Fruit fly (Drosophila melanogaster) whole organism, embryonic: ENCODE data around the gene CG2854.
A peak's percentile ranks its signal among the peaks of the same experiment; 100 is the strongest.

Experiments used
- Ada2b ChIP-seq: fragments of 200-800 bp; sonication (Bioruptor generic); IDR thresholded peaks from 2 replicates; pipeline ENCODE4 v1.3.6; 2022; ENCODE audit warnings: missing biosample characterization, missing genetic modification characterization
- Bdp1 ChIP-seq: fragments of 200-800 bp; sonication (Bioruptor generic); optimal IDR thresholded peaks from 3 replicates; lab custom pipeline; 2016; ENCODE audit warnings: missing biosample characterization, missing genetic modification characterization
- Bteb2 ChIP-seq: fragments of 200-800 bp; sonication (Bioruptor generic); optimal IDR thresholded peaks from 2 replicates; lab custom pipeline; 2016; ENCODE audit warnings: missing biosample characterization, missing genetic modification characterization
- CG12236 ChIP-seq: fragments of 200-800 bp; sonication (Bioruptor generic); optimal IDR thresholded peaks from 2 replicates; lab custom pipeline; 2016; ENCODE audit warnings: missing biosample characterization, missing genetic modification characterization
- CG1529 ChIP-seq: fragments of 200-800 bp; sonication (Bioruptor generic); optimal IDR thresholded peaks from 3 replicates; lab custom pipeline; 2018; ENCODE audit warnings: missing biosample characterization, missing genetic modification characterization
- CG16813 ChIP-seq: fragments of 200-800 bp; sonication (Bioruptor generic); IDR thresholded peaks from 3 replicates; pipeline ENCODE4 v1.3.6; 2022; ENCODE audit warnings: missing biosample characterization, missing genetic modification characterization; ENCODE audit not compliant: partially characterized antibody
- CG17612 ChIP-seq: fragments of 200-800 bp; sonication (Bioruptor generic); IDR thresholded peaks from 2 replicates; pipeline ENCODE4 v1.3.6; 2022; ENCODE audit warnings: missing biosample characterization, missing genetic modification characterization
- CG17829 ChIP-seq: fragments of 200-800 bp; optimal IDR thresholded peaks from 2 replicates; lab custom pipeline; 2019; ENCODE audit warnings: missing biosample characterization, mild to moderate bottlenecking, missing genetic modification characterization, moderate library complexity
- CG1832 ChIP-seq: fragments of 200-800 bp; sonication (Bioruptor generic); optimal IDR thresholded peaks from 2 replicates; lab custom pipeline; 2017; ENCODE audit warnings: missing biosample characterization, mild to moderate bottlenecking, missing genetic modification characterization, inconsistent platforms
- CG18764 ChIP-seq: fragments of 200-800 bp; sonication (Bioruptor generic); optimal IDR thresholded peaks from 3 replicates; lab custom pipeline; 2016; ENCODE audit warnings: missing biosample characterization, missing genetic modification characterization
- CG31365 ChIP-seq: fragments of 200-800 bp; sonication (Bioruptor generic); optimal IDR thresholded peaks from 2 replicates; lab custom pipeline; 2018; ENCODE audit warnings: missing biosample characterization, mild to moderate bottlenecking, missing genetic modification characterization
- CG34376 ChIP-seq: fragments of 200-800 bp; sonication (Bioruptor generic); optimal IDR thresholded peaks from 2 replicates; lab custom pipeline; 2018; ENCODE audit warnings: missing biosample characterization, mild to moderate bottlenecking, missing genetic modification characterization
- CG6689 ChIP-seq: fragments of 200-800 bp; sonication (Bioruptor generic); IDR thresholded peaks from 2 replicates; pipeline ENCODE4 v1.3.6; 2022; ENCODE audit warnings: missing biosample characterization, missing genetic modification characterization
- CG7839 ChIP-seq: fragments of 200-800 bp; sonication (Bioruptor generic); optimal IDR thresholded peaks from 3 replicates; lab custom pipeline; 2018; ENCODE audit warnings: missing biosample characterization, mild to moderate bottlenecking, missing genetic modification characterization, moderate library complexity
- CG7928 ChIP-seq: fragments of 200-800 bp; sonication (Bioruptor generic); optimal IDR thresholded peaks from 2 replicates; lab custom pipeline; 2017; ENCODE audit warnings: missing biosample characterization, mild to moderate bottlenecking, missing genetic modification characterization
- CG8359 ChIP-seq: fragments of 200-800 bp; sonication (Bioruptor generic); optimal IDR thresholded peaks from 2 replicates; lab custom pipeline; 2017; ENCODE audit warnings: missing biosample characterization, mild to moderate bottlenecking, missing genetic modification characterization, borderline replicate concordance
- CoRest ChIP-seq: fragments of 200-800 bp; sonication (Bioruptor generic); optimal IDR thresholded peaks from 3 replicates; lab custom pipeline; 2018; ENCODE audit warnings: missing biosample characterization, mild to moderate bottlenecking, missing genetic modification characterization, moderate library complexity
- Doc3 ChIP-seq: fragments of 200-800 bp; sonication (Bioruptor generic); IDR thresholded peaks from 3 replicates; pipeline ENCODE4 v1.3.6; 2022; ENCODE audit warnings: missing biosample characterization, missing genetic modification characterization; ENCODE audit not compliant: partially characterized antibody
- ERR ChIP-seq: fragments of 200-800 bp; sonication (Bioruptor generic); optimal IDR thresholded peaks from 2 replicates; lab custom pipeline; 2016; ENCODE audit warnings: missing biosample characterization, missing genetic modification characterization
- MBD-R2 ChIP-seq: fragments of 200-800 bp; sonication (Bioruptor generic); IDR thresholded peaks from 2 replicates; pipeline ENCODE4 v1.3.6; 2022; ENCODE audit warnings: missing biosample characterization, missing genetic modification characterization
- Meics ChIP-seq: fragments of 200-800 bp; sonication (Bioruptor generic); optimal IDR thresholded peaks from 2 replicates; lab custom pipeline; 2017; ENCODE audit warnings: missing biosample characterization, mild to moderate bottlenecking, missing genetic modification characterization
- Neu2 ChIP-seq: fragments of 200-800 bp; sonication (Bioruptor generic); optimal IDR thresholded peaks from 3 replicates; lab custom pipeline; 2016; ENCODE audit warnings: missing biosample characterization, missing genetic modification characterization, borderline replicate concordance
- Oaz ChIP-seq: fragments of 200-800 bp; sonication (Bioruptor generic); IDR thresholded peaks from 2 replicates; pipeline ENCODE4 v1.3.6; 2022; ENCODE audit warnings: missing biosample characterization, missing genetic modification characterization
- Opbp ChIP-seq: fragments of 200-800 bp; sonication (Bioruptor generic); IDR thresholded peaks from 3 replicates; pipeline ENCODE4 v1.3.6; 2022; ENCODE audit warnings: missing biosample characterization, missing genetic modification characterization; ENCODE audit not compliant: partially characterized antibody
- Pdp1 ChIP-seq, 2 experiments: fragments of 200-800 bp; sonication (Bioruptor generic); optimal IDR thresholded peaks; 3 replicates each; lab custom pipeline; 2016; ENCODE audit warnings: missing biosample characterization in 2 of 2, missing genetic modification characterization in 2 of 2, mild to moderate bottlenecking in 1 of 2, moderate library complexity in 1 of 2
- chinmo ChIP-seq: fragments of 200-800 bp; sonication (Bioruptor generic); IDR thresholded peaks from 4 replicates; pipeline ENCODE4 v1.3.6; 2022; ENCODE audit warnings: missing biosample characterization, missing genetic modification characterization; ENCODE audit not compliant: partially characterized antibody
- crol ChIP-seq: fragments of 200-800 bp; sonication (Bioruptor generic); IDR thresholded peaks from 2 replicates; pipeline ENCODE4 v1.3.6; 2022; ENCODE audit warnings: missing biosample characterization, missing genetic modification characterization
- dmrt11E ChIP-seq: fragments of 200-800 bp; sonication (Bioruptor generic); optimal IDR thresholded peaks from 3 replicates; lab custom pipeline; 2018; ENCODE audit warnings: missing biosample characterization, mild to moderate bottlenecking, missing genetic modification characterization, moderate library complexity
- eve ChIP-seq, 2 experiments: fragments of >200 bp; optimal IDR thresholded peaks; 2 replicates each; lab custom pipeline; 2017; ENCODE audit warnings: missing biosample characterization in 2 of 2, missing genetic modification characterization in 2 of 2
- fd96Cb ChIP-seq: fragments of 200-800 bp; sonication (Bioruptor generic); optimal IDR thresholded peaks from 2 replicates; lab custom pipeline; 2018; ENCODE audit warnings: missing biosample characterization, mild to moderate bottlenecking, missing genetic modification characterization, moderate library complexity
- gce ChIP-seq: fragments of 200-800 bp; sonication (Bioruptor generic); IDR thresholded peaks from 3 replicates; pipeline ENCODE4 v1.3.6; 2022; ENCODE audit warnings: missing biosample characterization, missing genetic modification characterization
- gfzf ChIP-seq: fragments of 200-800 bp; sonication (Bioruptor generic); optimal IDR thresholded peaks from 2 replicates; lab custom pipeline; 2016; ENCODE audit warnings: missing biosample characterization, mild to moderate bottlenecking, missing genetic modification characterization, moderate library complexity
- h ChIP-seq: fragments of >200 bp; optimal IDR thresholded peaks from 2 replicates; lab custom pipeline; 2017
- lab ChIP-seq: fragments of 200-800 bp; sonication (Bioruptor generic); optimal IDR thresholded peaks from 3 replicates; lab custom pipeline; 2017; ENCODE audit warnings: missing biosample characterization, missing genetic modification characterization, mild to moderate bottlenecking, moderate library complexity, missing genetic modification reagents
- mld ChIP-seq: fragments of 200-800 bp; sonication (Bioruptor generic); IDR thresholded peaks from 3 replicates; pipeline ENCODE4 v1.3.6; 2022; ENCODE audit warnings: missing biosample characterization, missing genetic modification characterization; ENCODE audit not compliant: partially characterized antibody
- peb ChIP-seq: fragments of 200-800 bp; sonication (Bioruptor generic); IDR thresholded peaks from 2 replicates; pipeline ENCODE4 v1.3.6; 2022; ENCODE audit warnings: missing biosample characterization, missing genetic modification characterization
- salm ChIP-seq: fragments of 200-800 bp; sonication (Bioruptor generic); optimal IDR thresholded peaks from 2 replicates; lab custom pipeline; 2018; ENCODE audit warnings: missing biosample characterization, mild to moderate bottlenecking, missing genetic modification characterization
- schlank ChIP-seq: fragments of 200-800 bp; sonication (Bioruptor generic); optimal IDR thresholded peaks from 2 replicates; lab custom pipeline; 2018; ENCODE audit warnings: missing biosample characterization, mild to moderate bottlenecking, missing genetic modification characterization
- shn ChIP-seq: fragments of 200-800 bp; sonication (Bioruptor generic); optimal IDR thresholded peaks from 3 replicates; lab custom pipeline; 2016; ENCODE audit warnings: missing biosample characterization, missing genetic modification characterization
- ttk ChIP-seq: fragments of 200-800 bp; sonication (Bioruptor generic); IDR thresholded peaks from 2 replicates; pipeline ENCODE4 v2.1.2; 2022; ENCODE audit warnings: missing biosample characterization, missing genetic modification characterization
- zfh1 ChIP-seq: fragments of 200-800 bp; sonication (Bioruptor generic); IDR thresholded peaks from 3 replicates; pipeline ENCODE4 v1.3.6; 2022; ENCODE audit warnings: missing biosample characterization, missing genetic modification characterization

CG2854 gene

DNA sequence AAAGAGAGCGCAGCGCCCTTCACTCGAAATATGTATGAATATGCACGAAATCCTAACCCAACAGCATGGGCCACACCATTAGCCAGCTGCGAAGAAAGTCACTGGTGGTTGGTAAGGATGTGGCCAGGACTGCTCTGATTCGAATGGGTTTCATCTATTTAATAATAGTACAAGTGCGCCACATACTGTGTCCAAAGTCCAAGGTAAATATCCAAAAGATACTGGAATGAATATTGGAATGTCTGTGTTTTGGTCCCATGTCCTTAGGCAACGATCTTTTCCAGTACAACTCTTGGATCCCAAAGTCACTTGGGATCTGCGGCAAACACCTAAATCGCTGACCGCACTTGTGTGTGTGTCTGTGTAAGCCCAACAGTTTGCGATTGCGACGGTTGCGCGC, 20.6 kb upstream of the CG2854 start (continued):
- peak; percentile 23 for TF ChIP-seq CG1529
- no peak for TF ChIP-seq ERR (GFP tag; lab: Kevin White, UChicago)
- TF ChIP-seq CG7839: peak; percentile 72
- TF ChIP-seq CG34376 (GFP tag; lab: Kevin White, UChicago): no peak
- peak; percentile 60 for TF ChIP-seq CoRest
- TF ChIP-seq CG8359 (GFP tag; lab: Kevin White, UChicago): peak; percentile 2
- TF ChIP-seq Bteb2 (GFP tag; lab: Kevin White, UChicago): no peak
- peak; percentile 16 for TF ChIP-seq CG17829
- peak in 1 of 2 experiments; percentile 40 for TF ChIP-seq Pdp1 (GFP tag; optimal IDR thresholded peaks at IDR 0.05; lab: Kevin White, UChicago)
- TF ChIP-seq Bdp1 (GFP tag; lab: Kevin White, UChicago): peak; percentile 36
- no peak for TF ChIP-seq gfzf (GFP tag; lab: Kevin White, UChicago)
- TF ChIP-seq gce (GFP tag; lab: Robert Waterston, UW): no peak
- peak; percentile 54; the same call in 1 of the 2 replicates for TF ChIP-seq ttk (GFP tag; lab: Robert Waterston, UW)
- TF ChIP-seq Oaz (GFP tag; lab: Robert Waterston, UW): no peak
- TF ChIP-seq MBD-R2 (GFP tag; lab: Robert Waterston, UW): no peak; the same call in 1 of the 2 replicates
- peak; percentile 61; the same call in 2 of the 3 replicates for TF ChIP-seq zfh1 (GFP tag; lab: Robert Waterston, UW)
- no peak for TF ChIP-seq dmrt11E (tag; lab: Kevin White, UChicago)
- no peak for TF ChIP-seq Doc3 (GFP tag; lab: Robert Waterston, UW)
- peak; percentile 68 for TF ChIP-seq lab (GFP tag; lab: Kevin White, UChicago)
- no peak for TF ChIP-seq h (lab: Kevin White, UChicago)
- no peak for TF ChIP-seq mld (GFP tag; lab: Robert Waterston, UW)
- no peak for TF ChIP-seq CG31365
- peak; percentile 73 for TF ChIP-seq CG6689 (GFP tag; lab: Robert Waterston, UW)
- TF ChIP-seq CG17612: no peak
- no peak for TF ChIP-seq CG7928 (GFP tag; lab: Kevin White, UChicago)
- TF ChIP-seq peb (GFP tag; lab: Robert Waterston, UW): no peak
- TF ChIP-seq Neu2: no peak
- TF ChIP-seq, all 482 proteins: peak for 252

- no peak for TF ChIP-seq CG18764 (GFP tag; lab: Kevin White, UChicago)
- TF ChIP-seq Opbp (GFP tag; lab: Robert Waterston, UW): no peak
- TF ChIP-seq chinmo (GFP tag; lab: Robert Waterston, UW): peak; percentile 15; the same call in 1 of the 4 replicates
- TF ChIP-seq salm (tag; lab: Kevin White, UChicago): no peak
- TF ChIP-seq shn: no peak
- TF ChIP-seq CG1832 (GFP tag; lab: Kevin White, UChicago): peak; percentile 25
- TF ChIP-seq Ada2b (GFP tag; lab: Robert Waterston, UW): no peak
- TF ChIP-seq CG34376 (GFP tag; lab: Kevin White, UChicago): no peak
- TF ChIP-seq schlank (tag; lab: Kevin White, UChicago): no peak
- no peak for TF ChIP-seq CG16813 (GFP tag; lab: Robert Waterston, UW)
- no peak for TF ChIP-seq CG12236 (GFP tag; lab: Kevin White, UChicago)
- no peak for TF ChIP-seq fd96Cb (tag; lab: Kevin White, UChicago)
- no peak for TF ChIP-seq Meics (GFP tag; lab: Kevin White, UChicago)
- peak; percentile 91 for TF ChIP-seq crol (GFP tag; lab: Robert Waterston, UW)
- TF ChIP-seq eve (GFP tag; optimal IDR thresholded peaks at IDR 0.05; lab: Kevin White, UChicago): no peak
- TF ChIP-seq, all 482 proteins: peak for 3
Observed at dm6 chrX:2306760-2307159, 20.2 kb upstream of the CG2854 start.
